Worm (Caenorhabditis elegans) whole organism, L3 larva: ENCODE results near the gene srh-299.

Experiments
- ceh-16 ChIP-seq: sonication (generic microtip); optimal IDR thresholded peaks from 2 replicates; lab custom pipeline; 2017; ENCODE audit warnings: missing biosample characterization, missing genetic modification characterization
- egl-27 ChIP-seq: sonication (generic microtip); optimal IDR thresholded peaks from 4 replicates; lab custom pipeline; 2017; ENCODE audit warnings: missing biosample characterization, missing genetic modification reagents, missing genetic modification characterization
- lin-15B ChIP-seq: fragments of 150-350 bp; optimal IDR thresholded peaks from 2 replicates; lab custom pipeline; 2014; ENCODE audit warnings: missing biosample characterization, missing genetic modification characterization
- mdl-1 ChIP-seq: fragments of 150-350 bp; optimal IDR thresholded peaks from 2 replicates; lab custom pipeline; 2014; ENCODE audit warnings: missing biosample characterization, missing genetic modification characterization
- nhr-12 ChIP-seq: fragments of 150-350 bp; optimal IDR thresholded peaks from 2 replicates; lab custom pipeline; 2014; ENCODE audit warnings: missing biosample characterization, missing genetic modification characterization
- pha-4 ChIP-seq: fragments of 150-350 bp; optimal IDR thresholded peaks from 2 replicates; lab custom pipeline; 2014; ENCODE audit warnings: missing biosample characterization, missing genetic modification reagents, missing genetic modification characterization
- pqm-1 ChIP-seq: fragments of 150-350 bp; optimal IDR thresholded peaks from 2 replicates; lab custom pipeline; 2017; ENCODE audit warnings: missing biosample characterization, missing genetic modification characterization, inconsistent platforms
- ztf-4 ChIP-seq: fragments of 150-350 bp; optimal IDR thresholded peaks from 2 replicates; lab custom pipeline; 2014; ENCODE audit warnings: missing biosample characterization, missing genetic modification characterization

- TF ChIP-seq nhr-12 (no peak), mdl-1 (tag; lab: Kevin White, UChicago) (no peak), lin-15B (tag; lab: Kevin White, UChicago) (no peak), egl-27 (tag; lab: Kevin White, UChicago) (no peak), ztf-4 (no peak), ceh-16 (tag; lab: Kevin White, UChicago) (no peak), pqm-1 (tag; lab: Kevin White, UChicago) (no peak), pha-4 (tag; lab: Kevin White, UChicago) (no peak)
Observed at ce11 chrV:15826110-15826509, 37.0 kb upstream of the srh-299 start, which contains the start of gene srbc-51.
